ENCODE assay signal across 1 fruit fly cellular context in the genomic region with DNA sequence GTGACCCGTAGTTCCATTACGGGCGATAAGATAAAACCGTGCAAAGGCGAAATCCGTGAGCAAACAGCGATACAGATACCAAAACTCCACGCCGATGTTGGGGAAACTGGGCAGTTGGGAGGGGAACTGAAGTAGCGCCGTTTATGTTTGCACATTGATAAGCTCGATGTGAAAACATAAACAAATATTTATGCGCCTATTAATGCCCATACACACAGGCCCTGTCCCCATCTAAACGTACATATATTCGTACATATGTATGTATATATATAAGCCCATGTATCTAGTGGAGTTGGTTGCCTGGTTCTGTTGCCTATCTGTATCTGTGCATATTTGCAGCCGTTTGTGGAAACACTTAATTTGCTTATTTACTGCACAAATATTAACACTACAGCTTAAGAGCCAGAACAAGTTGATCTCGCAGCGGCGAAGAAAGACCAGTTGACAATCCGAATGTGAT.
TF ChIP-seq lines count a peak whose summit lies in the region.

No protein-coding gene starts in this region.

TF ChIP-seq in whole organism, embryonic, 481 proteins besides CTCF, POLR2A, EP300 and RAD21 (continued from another document and continues in another):
- no peak for TF ChIP-seq Elba2 (GFP tag; optimal IDR thresholded peaks at IDR 0.05; lab: Kevin White, UChicago)
- peak; percentile 32; the same call in 1 of the 2 replicates for TF ChIP-seq CG31224 (GFP tag; IDR thresholded peaks at IDR 0.05; lab: Robert Waterston, UW)
- TF ChIP-seq CG14965 (GFP tag; optimal IDR thresholded peaks at IDR 0.05; lab: Kevin White, UChicago; ENCODE audit: borderline replicate concordance) = peak; percentile 29
- peak; percentile 62 for TF ChIP-seq Jarid2 (GFP tag; optimal IDR thresholded peaks at IDR 0.05; lab: Kevin White, UChicago)
- peak; percentile 50 for TF ChIP-seq tup (GFP tag; optimal IDR thresholded peaks at IDR 0.05; lab: Kevin White, UChicago)
- TF ChIP-seq CG12155 (GFP tag; optimal IDR thresholded peaks at IDR 0.05; lab: Kevin White, UChicago) = no peak
- TF ChIP-seq pan (optimal IDR thresholded peaks at IDR 0.05; lab: Kevin White, UChicago) = no peak
- TF ChIP-seq pan (GFP tag; optimal IDR thresholded peaks at IDR 0.05 in 1 of 2, IDR thresholded peaks at IDR 0.05 in 1 of 2) = peak in 1 of 2 experiments; percentile 66
- peak; percentile 66 for TF ChIP-seq CG12299 (tag; optimal IDR thresholded peaks at IDR 0.05; lab: Kevin White, UChicago)
- peak; percentile 31 for TF ChIP-seq stwl (tag; optimal IDR thresholded peaks at IDR 0.05; lab: Kevin White, UChicago)
- TF ChIP-seq grau (tag; optimal IDR thresholded peaks at IDR 0.05; lab: Kevin White, UChicago) = peak; percentile 50
- peak; percentile 77 for TF ChIP-seq CG15601 (tag; optimal IDR thresholded peaks at IDR 0.05; lab: Kevin White, UChicago)
- peak; percentile 38 for TF ChIP-seq CG16815 (GFP tag; optimal IDR thresholded peaks at IDR 0.05; lab: Kevin White, UChicago)
- no peak for TF ChIP-seq dm (GFP tag; optimal IDR thresholded peaks at IDR 0.05; lab: Kevin White, UChicago)
- no peak for TF ChIP-seq Poxn (GFP tag; IDR thresholded peaks at IDR 0.05; lab: Robert Waterston, UW)
- no peak for TF ChIP-seq CG10959 (GFP tag; IDR thresholded peaks at IDR 0.05; lab: Robert Waterston, UW)
- peak; percentile 57 for TF ChIP-seq Sry-β (GFP tag; optimal IDR thresholded peaks at IDR 0.05; lab: Kevin White, UChicago)
- TF ChIP-seq org-1 (GFP tag; optimal IDR thresholded peaks at IDR 0.05; lab: Kevin White, UChicago) = peak; percentile 83
- peak; percentile 56 for TF ChIP-seq CG12391 (tag; optimal IDR thresholded peaks at IDR 0.05; lab: Kevin White, UChicago)
- TF ChIP-seq CG10654 (GFP tag; optimal IDR thresholded peaks at IDR 0.05; lab: Kevin White, UChicago) = peak; percentile 55
- peak; percentile 60 to 66 for TF ChIP-seq Hr51 (GFP tag; optimal IDR thresholded peaks at IDR 0.05; lab: Kevin White, UChicago)
- peak; percentile 30 for TF ChIP-seq Atf3 (GFP tag; optimal IDR thresholded peaks at IDR 0.05; lab: Kevin White, UChicago)
- TF ChIP-seq CG2199 (GFP tag; IDR thresholded peaks at IDR 0.05; lab: Robert Waterston, UW) = 0 out of 3 replicates have a peak, but pooled peaks have one; percentile 60
- peak; percentile 66 for TF ChIP-seq CG8281 (tag; optimal IDR thresholded peaks at IDR 0.05; lab: Kevin White, UChicago)
- peak; percentile 85 for TF ChIP-seq CG3407 (GFP tag; optimal IDR thresholded peaks at IDR 0.05; lab: Kevin White, UChicago)
- no peak for TF ChIP-seq CG3995 (GFP tag; optimal IDR thresholded peaks at IDR 0.05; lab: Kevin White, UChicago)
- TF ChIP-seq CG11504 (tag; optimal IDR thresholded peaks at IDR 0.05; lab: Kevin White, UChicago) = peak; percentile 72
- TF ChIP-seq CG4360 (GFP tag; IDR thresholded peaks at IDR 0.05; lab: Robert Waterston, UW) = 0 out of 2 replicates have a peak, but pooled peaks have one; percentile 20
- no peak for TF ChIP-seq br (optimal IDR thresholded peaks at IDR 0.05; lab: Kevin White, UChicago)
- no peak for TF ChIP-seq sc (optimal IDR thresholded peaks at IDR 0.05; lab: Kevin White, UChicago)
- peak; percentile 73 for TF ChIP-seq sc (GFP tag; optimal IDR thresholded peaks at IDR 0.05; lab: Kevin White, UChicago)
- 0 out of 3 replicates have a peak, but pooled peaks have one; percentile 23 for TF ChIP-seq CG7357 (GFP tag; IDR thresholded peaks at IDR 0.05; lab: Robert Waterston, UW)
- TF ChIP-seq Side (GFP tag; optimal IDR thresholded peaks at IDR 0.05; lab: Kevin White, UChicago) = peak; percentile 75
- no peak for TF ChIP-seq pita (GFP tag; optimal IDR thresholded peaks at IDR 0.05; lab: Kevin White, UChicago)
- TF ChIP-seq CG10431 (GFP tag; optimal IDR thresholded peaks at IDR 0.05; lab: Kevin White, UChicago) = peak; percentile 57
- TF ChIP-seq Abd-B (GFP tag; optimal IDR thresholded peaks at IDR 0.05; lab: Kevin White, UChicago) = no peak
- TF ChIP-seq luna (GFP tag; optimal IDR thresholded peaks at IDR 0.05; lab: Kevin White, UChicago) = peak; percentile 32
- TF ChIP-seq CG11695 (GFP tag; IDR thresholded peaks at IDR 0.05; lab: Robert Waterston, UW) = peak; percentile 79
- TF ChIP-seq Pdp1 (GFP tag; optimal IDR thresholded peaks at IDR 0.05; lab: Kevin White, UChicago) = peak; percentile 25 to 56
- no peak for TF ChIP-seq croc (GFP tag; conservative IDR thresholded peaks at IDR 0.05; lab: Robert Waterston, UW)
- peak; percentile 82 for TF ChIP-seq CG8924 (tag; optimal IDR thresholded peaks at IDR 0.05; lab: Kevin White, UChicago)
- TF ChIP-seq CG30403 (GFP tag; optimal IDR thresholded peaks at IDR 0.05; lab: Kevin White, UChicago) = peak; percentile 28
- peak; percentile 43 for TF ChIP-seq CG2120 (GFP tag; optimal IDR thresholded peaks at IDR 0.05; lab: Kevin White, UChicago)
- peak; percentile 82 for TF ChIP-seq CG3281 (GFP tag; optimal IDR thresholded peaks at IDR 0.05; lab: Kevin White, UChicago)
- TF ChIP-seq Sox100B (GFP tag; optimal IDR thresholded peaks at IDR 0.05; lab: Kevin White, UChicago) = peak; percentile 86
- peak; percentile 54 for TF ChIP-seq trh (GFP tag; optimal IDR thresholded peaks at IDR 0.05; lab: Kevin White, UChicago)
- peak; percentile 39 for TF ChIP-seq lilli (GFP tag; optimal IDR thresholded peaks at IDR 0.05; lab: Kevin White, UChicago)
- peak; percentile 61 for TF ChIP-seq CG6854 (GFP tag; optimal IDR thresholded peaks at IDR 0.05; lab: Kevin White, UChicago)
- peak; percentile 89 for TF ChIP-seq Kr (GFP tag; optimal IDR thresholded peaks at IDR 0.05; lab: Kevin White, UChicago)
- no peak for TF ChIP-seq bbx (GFP tag; IDR thresholded peaks at IDR 0.05; lab: Robert Waterston, UW; ENCODE audit: partially characterized antibody)
- TF ChIP-seq Med (GFP tag; lab: Kevin White, UChicago) = peak; percentile 90
- peak; percentile 21 for TF ChIP-seq cg (GFP tag; optimal IDR thresholded peaks at IDR 0.05; lab: Kevin White, UChicago)
- TF ChIP-seq Xbp1 (GFP tag; optimal IDR thresholded peaks at IDR 0.05; lab: Kevin White, UChicago) = no peak
- peak; percentile 49; the same call in 1 of the 3 replicates for TF ChIP-seq sr (GFP tag; IDR thresholded peaks at IDR 0.05; lab: Robert Waterston, UW)
- TF ChIP-seq CG10321 (GFP tag; IDR thresholded peaks at IDR 0.05; lab: Robert Waterston, UW) = no peak
- peak; percentile 52 for TF ChIP-seq Mes4 (GFP tag; optimal IDR thresholded peaks at IDR 0.05; lab: Kevin White, UChicago)
- peak; percentile 73 for TF ChIP-seq dmrt99B (tag; optimal IDR thresholded peaks at IDR 0.05; lab: Kevin White, UChicago)
- no peak for TF ChIP-seq knrl (GFP tag; IDR thresholded peaks at IDR 0.05; lab: Robert Waterston, UW; ENCODE audit: partially characterized antibody)
- TF ChIP-seq CG9797 (GFP tag; optimal IDR thresholded peaks at IDR 0.05; lab: Kevin White, UChicago) = peak; percentile 20
- peak; percentile 62 for TF ChIP-seq NfI (GFP tag; optimal IDR thresholded peaks at IDR 0.05; lab: Kevin White, UChicago)
- TF ChIP-seq cwo (GFP tag; optimal IDR thresholded peaks at IDR 0.05; lab: Kevin White, UChicago) = peak; percentile 62
- peak; percentile 41 for TF ChIP-seq Bteb2 (GFP tag; optimal IDR thresholded peaks at IDR 0.05; lab: Kevin White, UChicago)
- peak; percentile 67 for TF ChIP-seq grn (GFP tag; optimal IDR thresholded peaks at IDR 0.05; lab: Kevin White, UChicago)
- TF ChIP-seq CG13894 (tag; optimal IDR thresholded peaks at IDR 0.05; lab: Kevin White, UChicago) = peak; percentile 45
- no peak for TF ChIP-seq Ssrp (tag; optimal IDR thresholded peaks at IDR 0.05; lab: Kevin White, UChicago)
- TF ChIP-seq H15 (GFP tag; IDR thresholded peaks at IDR 0.05; lab: Robert Waterston, UW) = no peak
- TF ChIP-seq CG6254 (GFP tag; optimal IDR thresholded peaks at IDR 0.05; lab: Kevin White, UChicago) = peak; percentile 81
- TF ChIP-seq Dip3 (GFP tag; optimal IDR thresholded peaks at IDR 0.05; lab: Kevin White, UChicago) = peak; percentile 15
- no peak for TF ChIP-seq dan (GFP tag; IDR thresholded peaks at IDR 0.05; lab: Robert Waterston, UW)
- peak; percentile 74 for TF ChIP-seq CG10462 (GFP tag; optimal IDR thresholded peaks at IDR 0.05; lab: Kevin White, UChicago)
- TF ChIP-seq tgo (GFP tag; IDR thresholded peaks at IDR 0.05; lab: Robert Waterston, UW) = peak; percentile 39; the same call in 1 of the 3 replicates
- 0 out of 2 replicates have a peak, but pooled peaks have one; percentile 48 for TF ChIP-seq ara (GFP tag; IDR thresholded peaks at IDR 0.05; lab: Robert Waterston, UW)
- TF ChIP-seq CG1832 (GFP tag; optimal IDR thresholded peaks at IDR 0.05; lab: Kevin White, UChicago) = no peak
- TF ChIP-seq stc (GFP tag; IDR thresholded peaks at IDR 0.05; lab: Robert Waterston, UW) = peak; percentile 58; the same call in 1 of the 2 replicates
- peak; percentile 88 for TF ChIP-seq CG12071 (GFP tag; optimal IDR thresholded peaks at IDR 0.05; lab: Kevin White, UChicago)
- peak; percentile 80 for TF ChIP-seq sob (GFP tag; IDR thresholded peaks at IDR 0.05; lab: Robert Waterston, UW)
- peak; percentile 42 for TF ChIP-seq shn (GFP tag; optimal IDR thresholded peaks at IDR 0.05; lab: Kevin White, UChicago)
- TF ChIP-seq zen (tag; optimal IDR thresholded peaks at IDR 0.05; lab: Kevin White, UChicago) = peak; percentile 57
- TF ChIP-seq CG1647 (GFP tag; optimal IDR thresholded peaks at IDR 0.05; lab: Kevin White, UChicago) = peak; percentile 33
- TF ChIP-seq CG17385 (GFP tag; optimal IDR thresholded peaks at IDR 0.05; lab: Kevin White, UChicago) = peak; percentile 58
- peak; percentile 45 for TF ChIP-seq psq (GFP tag; optimal IDR thresholded peaks at IDR 0.05; lab: Kevin White, UChicago)
- TF ChIP-seq CG7745 (tag; optimal IDR thresholded peaks at IDR 0.05; lab: Kevin White, UChicago) = peak; percentile 66
- peak; percentile 24 for TF ChIP-seq CG3163 (GFP tag; optimal IDR thresholded peaks at IDR 0.05; lab: Kevin White, UChicago)
- TF ChIP-seq Hr3 (GFP tag; optimal IDR thresholded peaks at IDR 0.05; lab: Kevin White, UChicago) = no peak
- 0 out of 3 replicates have a peak, but pooled peaks have one; percentile 24 for TF ChIP-seq C15 (GFP tag; IDR thresholded peaks at IDR 0.05; lab: Robert Waterston, UW)
- TF ChIP-seq Max (GFP tag; optimal IDR thresholded peaks at IDR 0.05; lab: Kevin White, UChicago) = peak; percentile 36
- TF ChIP-seq fd64A (GFP tag; optimal IDR thresholded peaks at IDR 0.05; lab: Kevin White, UChicago) = peak; percentile 88
- TF ChIP-seq nom (GFP tag; optimal IDR thresholded peaks at IDR 0.05; lab: Kevin White, UChicago) = peak; percentile 87
- peak; percentile 71 for TF ChIP-seq nerfin-1 (tag; optimal IDR thresholded peaks at IDR 0.05; lab: Kevin White, UChicago)
- TF ChIP-seq Dek (tag; optimal IDR thresholded peaks at IDR 0.05; lab: Kevin White, UChicago) = peak; percentile 50
- TF ChIP-seq CG3847 (GFP tag; IDR thresholded peaks at IDR 0.05; lab: Robert Waterston, UW) = peak; percentile 23; the same call in 1 of the 2 replicates
- peak; percentile 10 for TF ChIP-seq CG30431 (GFP tag; optimal IDR thresholded peaks at IDR 0.05; lab: Kevin White, UChicago)
- TF ChIP-seq Fer1 (GFP tag; optimal IDR thresholded peaks at IDR 0.05; lab: Kevin White, UChicago) = peak; percentile 92
- TF ChIP-seq wor (GFP tag; IDR thresholded peaks at IDR 0.05; lab: Robert Waterston, UW) = no peak
- TF ChIP-seq pzg (GFP tag; optimal IDR thresholded peaks at IDR 0.05; lab: Kevin White, UChicago) = no peak
- TF ChIP-seq gsb (GFP tag; IDR thresholded peaks at IDR 0.05; lab: Robert Waterston, UW) = peak; percentile 39; the same call in 1 of the 2 replicates
- TF ChIP-seq CG2202 (tag; optimal IDR thresholded peaks at IDR 0.05; lab: Kevin White, UChicago) = peak; percentile 87
- TF ChIP-seq CG2678 (tag; optimal IDR thresholded peaks at IDR 0.05; lab: Kevin White, UChicago) = peak; percentile 83
- TF ChIP-seq corto (GFP tag; optimal IDR thresholded peaks at IDR 0.05; lab: Kevin White, UChicago) = no peak
- TF ChIP-seq CG6791 (GFP tag; IDR thresholded peaks at IDR 0.05; lab: Robert Waterston, UW; ENCODE audit: partially characterized antibody) = no peak
- peak; percentile 21 for TF ChIP-seq phol (tag; optimal IDR thresholded peaks at IDR 0.05; lab: Kevin White, UChicago)
- TF ChIP-seq sug (tag; optimal IDR thresholded peaks at IDR 0.05; lab: Kevin White, UChicago) = peak; percentile 82
- no peak for TF ChIP-seq HmgD (GFP tag; optimal IDR thresholded peaks at IDR 0.05; lab: Kevin White, UChicago)
- peak; percentile 51 for TF ChIP-seq CG12744 (GFP tag; optimal IDR thresholded peaks at IDR 0.05; lab: Kevin White, UChicago)
- peak; percentile 92 for TF ChIP-seq GATAe (GFP tag; conservative IDR thresholded peaks at IDR 0.05; lab: Robert Waterston, UW)
- peak; percentile 58 for TF ChIP-seq CG18476 (GFP tag; optimal IDR thresholded peaks at IDR 0.05; lab: Kevin White, UChicago)
- TF ChIP-seq hb (GFP tag; IDR thresholded peaks at IDR 0.05; lab: Robert Waterston, UW; ENCODE audit: partially characterized antibody) = no peak
- peak; percentile 92 for TF ChIP-seq ATbp (GFP tag; optimal IDR thresholded peaks at IDR 0.05; lab: Kevin White, UChicago)
- TF ChIP-seq Scr (GFP tag; IDR thresholded peaks at IDR 0.05; lab: Robert Waterston, UW; ENCODE audit: partially characterized antibody) = no peak; the same call in 1 of the 2 replicates
- peak; percentile 74 for TF ChIP-seq CG1529 (GFP tag; optimal IDR thresholded peaks at IDR 0.05; lab: Kevin White, UChicago)
- peak; percentile 46 for TF ChIP-seq Hand (GFP tag; optimal IDR thresholded peaks at IDR 0.05; lab: Kevin White, UChicago)
- no peak for TF ChIP-seq E2f2 (GFP tag; IDR thresholded peaks at IDR 0.05; lab: Robert Waterston, UW)
- peak; percentile 83 for TF ChIP-seq CG15011 (GFP tag; optimal IDR thresholded peaks at IDR 0.05; lab: Kevin White, UChicago)
- peak; percentile 74 for TF ChIP-seq scrt (GFP tag; optimal IDR thresholded peaks at IDR 0.05; lab: Kevin White, UChicago)
- TF ChIP-seq ftz-f1 (GFP tag; optimal IDR thresholded peaks at IDR 0.05; lab: Kevin White, UChicago) = peak; percentile 32
- TF ChIP-seq slp2 (GFP tag; optimal IDR thresholded peaks at IDR 0.05; lab: Kevin White, UChicago) = peak; percentile 32
- TF ChIP-seq kay (GFP tag; optimal IDR thresholded peaks at IDR 0.05; lab: Kevin White, UChicago) = peak; percentile 48
- TF ChIP-seq CG32767 (GFP tag; IDR thresholded peaks at IDR 0.05; lab: Robert Waterston, UW) = peak; percentile 63
- TF ChIP-seq NC2α (GFP tag; optimal IDR thresholded peaks at IDR 0.05; lab: Kevin White, UChicago) = peak; percentile 47
- TF ChIP-seq CG7271 (tag; optimal IDR thresholded peaks at IDR 0.05; lab: Kevin White, UChicago) = peak; percentile 75
- TF ChIP-seq CG18619 (GFP tag; optimal IDR thresholded peaks at IDR 0.05; lab: Kevin White, UChicago) = peak; percentile 74
- peak; percentile 10; the same call in 1 of the 2 replicates for TF ChIP-seq Nf-YA (GFP tag; IDR thresholded peaks at IDR 0.05; lab: Robert Waterston, UW)
- TF ChIP-seq aop (GFP tag; IDR thresholded peaks at IDR 0.05; lab: Robert Waterston, UW) = no peak
- TF ChIP-seq CG31365 (tag; optimal IDR thresholded peaks at IDR 0.05; lab: Kevin White, UChicago) = peak; percentile 75
